Fruit fly (Drosophila melanogaster): ENCODE data around the gene Rev1.

Gene Rev1

dm6 chr3L:640324-640974 is 13.7 kb upstream of the Rev1 start (continued):
- TF ChIP-seq rgr (GFP tag; optimal IDR thresholded peaks at IDR 0.05) (peak; percentile 91), Mio (GFP tag; optimal IDR thresholded peaks at IDR 0.05) (no peak), Rel (GFP tag; optimal IDR thresholded peaks at IDR 0.05) (peak; percentile 43), Rel (tag; optimal IDR thresholded peaks at IDR 0.05) (peak; percentile 52), Hr78 (GFP tag; optimal IDR thresholded peaks at IDR 0.05) (no peak), Dfd (GFP tag; optimal IDR thresholded peaks at IDR 0.05) (peak; percentile 58), Myc (optimal IDR thresholded peaks at IDR 0.05) (no peak), fru (GFP tag; optimal IDR thresholded peaks at IDR 0.05) (peak; percentile 95), sage (GFP tag; optimal IDR thresholded peaks at IDR 0.05) (peak; percentile 74), CrebA (GFP tag; optimal IDR thresholded peaks at IDR 0.05; ENCODE audit: borderline replicate concordance) (no peak), brk (GFP tag; optimal IDR thresholded peaks at IDR 0.05) (peak; percentile 73), foxo (GFP tag; optimal IDR thresholded peaks at IDR 0.05) (peak in 1 of 2 experiments; percentile 94), Vsx2 (GFP tag; optimal IDR thresholded peaks at IDR 0.05; ENCODE audit: partially characterized antibody) (no peak), dmrt93B (GFP tag; optimal IDR thresholded peaks at IDR 0.05) (peak; percentile 77)

dm6 chr3L:641436-641835 is 12.7 kb upstream of the Rev1 start:
- TF ChIP-seq Sp1 (GFP tag; optimal IDR thresholded peaks at IDR 0.05) (no peak), CG32264 (GFP tag; optimal IDR thresholded peaks at IDR 0.05) (no peak), dl (GFP tag; optimal IDR thresholded peaks at IDR 0.05; ENCODE audit: insufficient read depth in 1 of 2, partially characterized antibody in 2 of 2) (no peak), CrebA (GFP tag; optimal IDR thresholded peaks at IDR 0.05; ENCODE audit: borderline replicate concordance) (no peak), rgr (GFP tag; optimal IDR thresholded peaks at IDR 0.05) (no peak), Jra (GFP tag; optimal IDR thresholded peaks at IDR 0.05) (no peak), sage (GFP tag; optimal IDR thresholded peaks at IDR 0.05) (no peak), dsf (GFP tag; optimal IDR thresholded peaks at IDR 0.05; ENCODE audit: borderline replicate concordance) (no peak), br (GFP tag; optimal IDR thresholded peaks at IDR 0.05) (no peak), psq (GFP tag; optimal IDR thresholded peaks at IDR 0.05) (no peak), h (GFP tag; optimal IDR thresholded peaks at IDR 0.05) (no peak), OdsH (GFP tag; optimal IDR thresholded peaks at IDR 0.05) (no peak), Dif (GFP tag; optimal IDR thresholded peaks at IDR 0.05; ENCODE audit: partially characterized antibody) (no peak)

- TF ChIP-seq rgr (GFP tag; optimal IDR thresholded peaks at IDR 0.05) (no peak), HLH106 (tag; optimal IDR thresholded peaks at IDR 0.05) (no peak), jim (GFP tag; optimal IDR thresholded peaks at IDR 0.05) (no peak), OdsH (GFP tag; optimal IDR thresholded peaks at IDR 0.05) (no peak), dsf (GFP tag; optimal IDR thresholded peaks at IDR 0.05; ENCODE audit: borderline replicate concordance) (no peak), Vsx2 (GFP tag; optimal IDR thresholded peaks at IDR 0.05; ENCODE audit: partially characterized antibody) (no peak), sv (GFP tag; optimal IDR thresholded peaks at IDR 0.05) (peak; percentile 18)
These were observed 11.9 kb upstream of the Rev1 start for dm6 chr3L:642146-642864.

- TF ChIP-seq pan (optimal IDR thresholded peaks at IDR 0.05) (no peak), Vsx2 (GFP tag; optimal IDR thresholded peaks at IDR 0.05; ENCODE audit: partially characterized antibody) (no peak), jim (GFP tag; optimal IDR thresholded peaks at IDR 0.05) (no peak), Jra (GFP tag; optimal IDR thresholded peaks at IDR 0.05) (no peak), Dfd (GFP tag; optimal IDR thresholded peaks at IDR 0.05) (no peak), psq (GFP tag; optimal IDR thresholded peaks at IDR 0.05) (no peak), usp (GFP tag; optimal IDR thresholded peaks at IDR 0.05) (no peak), CrebA (GFP tag; optimal IDR thresholded peaks at IDR 0.05; ENCODE audit: borderline replicate concordance) (no peak)
These were observed 11.1 kb upstream of the Rev1 start for dm6 chr3L:642865-643738.

Measured in whole organism, wandering third instar larva.